Worm (Caenorhabditis elegans): ENCODE data around the gene ifb-2.

The ifb-2 gene

DNA sequence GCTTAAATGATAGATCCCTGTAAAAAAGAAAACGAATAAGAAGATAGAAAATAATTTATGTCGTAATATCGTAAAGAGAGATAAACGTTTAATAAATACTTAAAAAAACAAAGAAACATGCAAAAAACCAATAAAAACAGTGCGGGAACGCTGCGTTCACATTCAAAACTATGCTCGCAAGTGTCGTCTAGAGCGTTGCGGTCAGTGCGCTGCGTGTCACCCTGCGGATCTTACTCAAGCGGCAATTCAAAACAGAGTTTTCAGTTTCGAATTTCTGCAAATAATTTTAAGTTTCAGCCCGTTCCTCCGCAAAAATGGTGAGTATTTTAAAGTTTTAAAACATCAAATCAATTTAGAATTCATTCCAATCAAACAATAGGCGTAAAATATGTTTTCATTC, 35.2 kb upstream of the ifb-2 start, which contains the start of the genes tiar-1 and lelo-4 (continued):
- TF ChIP-seq unc-39 (tag; optimal IDR thresholded peaks at IDR 0.05) (no peak), elt-3 (tag; optimal IDR thresholded peaks at IDR 0.05) (no peak), nhr-12 (tag; optimal IDR thresholded peaks at IDR 0.05) (no peak), elt-1 (tag; optimal IDR thresholded peaks at IDR 0.05; ENCODE audit: borderline replicate concordance, insufficient read depth) (no peak), nhr-76 (tag; optimal IDR thresholded peaks at IDR 0.05) (no peak), nhr-2 (tag; optimal IDR thresholded peaks at IDR 0.05) (no peak), cnd-1 (tag; optimal IDR thresholded peaks at IDR 0.05) (no peak), tbx-8 (GFP tag; optimal IDR thresholded peaks at IDR 0.05) (no peak), sem-2 (GFP tag; optimal IDR thresholded peaks at IDR 0.05) (no peak), bed-3 (GFP tag; optimal IDR thresholded peaks at IDR 0.05) (no peak), snpc-4 (tag; optimal IDR thresholded peaks at IDR 0.05) (no peak)

DNA sequence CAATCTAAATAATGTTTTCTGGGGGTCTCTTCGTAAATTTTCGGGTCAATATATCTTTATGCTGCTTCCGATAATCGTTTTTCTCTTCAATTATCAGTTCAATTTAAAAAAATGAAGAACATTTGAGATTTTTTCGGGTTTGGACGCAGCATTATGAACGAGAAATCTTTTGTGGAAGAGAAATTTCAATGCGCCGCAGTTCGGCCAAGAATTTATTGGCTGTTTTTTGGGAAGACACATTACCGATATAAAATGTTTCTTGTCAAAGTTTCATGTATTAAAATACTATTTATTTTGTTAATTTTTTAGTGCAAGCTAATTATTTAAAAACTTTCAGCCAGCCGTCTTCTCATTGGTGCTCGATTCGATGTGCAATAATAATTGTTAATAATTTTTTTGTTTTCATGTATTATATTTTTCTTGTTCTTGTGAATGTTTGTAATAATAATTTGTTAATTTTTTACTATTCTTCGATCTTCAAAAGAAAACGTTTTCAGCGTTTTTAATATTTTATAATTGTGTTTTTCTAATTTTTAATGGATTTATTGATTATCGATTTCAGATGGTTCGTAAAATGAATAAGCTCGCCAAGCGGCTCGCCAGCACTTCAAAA, 34.1 kb upstream of the ifb-2 start, which contains the start of the genes C18A3.10 and C18A3.3:
TSS of gene C18A3.10 (minus strand) at position 101 of the 613 bp plus-strand sequence.
TSS of gene C18A3.3 (plus strand) at position 563 of the 613 bp plus-strand sequence.
- TF ChIP-seq flh-1 (GFP tag; optimal IDR thresholded peaks at IDR 0.05), result no peak
- no peak for TF ChIP-seq lin-13 (tag; optimal IDR thresholded peaks at IDR 0.05)
- no peak for TF ChIP-seq drap-1 (GFP tag; optimal IDR thresholded peaks at IDR 0.05)
- TF ChIP-seq mab-5 (tag; optimal IDR thresholded peaks at IDR 0.05), result no peak
- no peak for TF ChIP-seq unc-39 (tag; optimal IDR thresholded peaks at IDR 0.05)
- TF ChIP-seq tbx-8 (GFP tag; optimal IDR thresholded peaks at IDR 0.05), result no peak
- TF ChIP-seq lin-32 (GFP tag; optimal IDR thresholded peaks at IDR 0.05), result no peak
- TF ChIP-seq ceh-43 (GFP tag; optimal IDR thresholded peaks at IDR 0.05), result no peak
- no peak for TF ChIP-seq cnd-1 (tag; optimal IDR thresholded peaks at IDR 0.05)
- no peak for TF ChIP-seq hlh-1 (tag; optimal IDR thresholded peaks at IDR 0.05)

DNA sequence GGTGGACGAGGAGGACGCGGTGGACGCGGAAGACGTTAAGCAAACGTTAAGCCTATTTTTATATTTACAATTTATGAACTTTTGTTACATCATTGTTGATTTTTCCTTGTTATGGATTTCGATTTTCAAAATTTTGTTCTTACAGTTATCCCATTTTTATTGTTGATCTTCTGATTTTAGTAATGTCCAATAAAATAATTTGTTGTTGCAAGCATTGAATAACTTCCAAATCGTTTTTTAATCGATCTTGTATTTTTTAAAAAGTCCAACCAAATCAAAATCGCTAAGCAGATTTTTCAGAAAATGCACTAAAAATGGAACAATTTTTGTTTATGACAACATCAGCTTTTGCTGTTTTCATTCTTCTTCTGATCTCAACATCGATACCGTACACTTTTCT, 32.2 kb upstream of the ifb-2 start, which contains the start of gene zipt-3:
TSS of gene zipt-3 (plus strand) at position 301 of the 400 bp plus-strand sequence.
- no peak for TF ChIP-seq ztf-11 (tag; optimal IDR thresholded peaks at IDR 0.05)

DNA sequence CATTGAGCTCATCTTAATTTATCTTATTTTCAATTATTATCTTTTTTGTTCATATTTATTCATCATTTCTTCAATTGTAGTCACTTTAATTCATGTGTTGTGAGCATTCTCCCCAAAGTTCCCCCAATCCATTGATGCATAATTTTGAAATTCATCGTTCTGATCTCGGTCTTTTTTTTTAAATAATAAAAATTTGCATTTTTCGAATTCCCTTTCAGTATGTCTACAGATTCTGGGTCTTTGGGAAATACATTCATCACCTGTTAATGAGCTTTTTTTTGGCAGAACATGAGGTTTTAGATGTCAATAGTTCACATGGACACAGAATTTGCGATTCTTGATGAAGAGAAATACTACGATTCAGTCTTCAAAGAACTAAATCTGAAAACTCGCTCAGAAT, 30.1 kb upstream of the ifb-2 start, which contains the start of gene damt-1:
TSS of gene damt-1 (plus strand) at position 301 of the 400 bp plus-strand sequence.
- TF ChIP-seq unc-39 (tag; optimal IDR thresholded peaks at IDR 0.05), result no peak
- no peak for TF ChIP-seq nhr-76 (tag; optimal IDR thresholded peaks at IDR 0.05)
- no peak for TF ChIP-seq hlh-1 (tag; optimal IDR thresholded peaks at IDR 0.05)
- TF ChIP-seq nhr-237 (tag; optimal IDR thresholded peaks at IDR 0.05), result no peak
- no peak for TF ChIP-seq cnd-1 (tag; optimal IDR thresholded peaks at IDR 0.05)
- TF ChIP-seq ceh-39 (tag; optimal IDR thresholded peaks at IDR 0.05), result no peak
- no peak for TF ChIP-seq ham-2 (GFP tag; optimal IDR thresholded peaks at IDR 0.05)
- TF ChIP-seq ceh-83 (GFP tag; optimal IDR thresholded peaks at IDR 0.05), result no peak

DNA sequence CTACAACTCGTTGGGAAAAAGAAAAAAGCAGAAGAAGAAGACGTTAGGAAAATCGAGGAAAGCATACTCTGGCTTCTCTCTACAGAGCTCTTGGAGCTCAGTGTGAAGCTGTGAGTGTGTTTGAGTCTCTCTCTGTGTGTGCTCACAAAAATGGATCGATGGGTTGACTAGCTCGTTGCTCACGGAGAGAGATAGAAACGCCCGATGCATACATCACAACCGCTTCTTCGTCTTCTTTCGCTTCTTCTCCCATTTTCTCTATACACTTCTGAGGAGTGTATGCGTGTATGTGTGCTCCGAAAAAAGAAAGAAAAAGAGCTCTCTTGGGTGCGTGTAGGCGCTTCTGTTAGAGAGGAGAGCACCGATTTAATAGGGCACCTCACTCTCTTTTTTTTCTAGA, 24.9 kb upstream of the ifb-2 start:
- TF ChIP-seq lsy-2 (tag; optimal IDR thresholded peaks at IDR 0.05) (no peak), ces-1 (GFP tag; optimal IDR thresholded peaks at IDR 0.05) (peak; percentile 63), mep-1 (tag; optimal IDR thresholded peaks at IDR 0.05) (peak; percentile 25), sem-2 (GFP tag; optimal IDR thresholded peaks at IDR 0.05) (no peak)

DNA sequence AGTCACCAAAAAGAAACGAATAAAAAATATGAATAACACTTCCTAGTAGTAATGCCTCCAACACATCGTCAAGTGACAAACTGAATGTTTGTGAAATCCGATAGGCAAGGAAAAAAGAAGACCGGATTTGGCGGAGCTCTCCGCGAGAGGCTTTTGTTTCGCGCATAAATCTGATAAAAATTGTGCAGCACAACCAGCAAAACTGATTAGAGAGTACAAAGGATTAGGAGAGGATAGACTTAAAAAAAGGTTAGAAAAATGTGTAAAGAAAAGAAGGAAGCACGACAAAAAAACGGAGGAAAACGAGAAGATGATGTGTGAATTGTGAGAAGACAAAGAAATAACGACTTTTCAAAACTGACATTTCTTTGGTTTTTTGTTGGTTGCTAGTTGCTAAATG, 22.3 kb upstream of the ifb-2 start, which contains the start of gene rab-3:
TSS of gene rab-3 (minus strand) at position 147 of the 400 bp plus-strand sequence.
- TF ChIP-seq lsy-2 (tag; optimal IDR thresholded peaks at IDR 0.05) (no peak), ces-1 (GFP tag; optimal IDR thresholded peaks at IDR 0.05) (peak; percentile 72), unc-120 (tag; optimal IDR thresholded peaks at IDR 0.05; ENCODE audit: poor library complexity, severe bottlenecking) (no peak), mls-2 (tag; optimal IDR thresholded peaks at IDR 0.05) (no peak)

Measured in whole organism, mixed stage, embryonic.